Fruit fly (Drosophila melanogaster) whole organism, embryonic: ENCODE results near the gene Ostgamma.

Experiments
- ATbp ChIP-seq: fragments of 200-800 bp; sonication (Bioruptor generic); optimal IDR thresholded peaks from 2 replicates; lab custom pipeline; 2017; ENCODE audit warnings: missing biosample characterization, mild to moderate bottlenecking, missing genetic modification characterization, missing genetic modification reagents
- Abd-B ChIP-seq: fragments of 200-800 bp; sonication (Bioruptor generic); optimal IDR thresholded peaks from 2 replicates; lab custom pipeline; 2018; ENCODE audit warnings: missing biosample characterization, mild to moderate bottlenecking, missing genetic modification characterization, moderate library complexity
- B-H2 ChIP-seq: fragments of 200-800 bp; sonication (Bioruptor generic); optimal IDR thresholded peaks from 2 replicates; lab custom pipeline; 2018; ENCODE audit warnings: missing biosample characterization, mild to moderate bottlenecking, missing genetic modification characterization
- CG10147 ChIP-seq: fragments of 200-800 bp; sonication (Bioruptor generic); optimal IDR thresholded peaks from 2 replicates; lab custom pipeline; 2019; ENCODE audit warnings: missing biosample characterization, mild to moderate bottlenecking, missing genetic modification characterization, moderate library complexity
- CG10462 ChIP-seq: fragments of 200-800 bp; sonication (Bioruptor generic); optimal IDR thresholded peaks from 2 replicates; lab custom pipeline; 2016; ENCODE audit warnings: missing biosample characterization, missing genetic modification characterization
- CG12769 ChIP-seq: fragments of 200-800 bp; sonication (Bioruptor generic); optimal IDR thresholded peaks from 2 replicates; lab custom pipeline; 2019; ENCODE audit warnings: missing biosample characterization, mild to moderate bottlenecking, missing genetic modification characterization, moderate library complexity
- CG15011 ChIP-seq: fragments of 200-800 bp; sonication (Bioruptor generic); optimal IDR thresholded peaks from 3 replicates; lab custom pipeline; 2018; ENCODE audit warnings: missing biosample characterization, mild to moderate bottlenecking, missing genetic modification characterization
- CG1529 ChIP-seq: fragments of 200-800 bp; sonication (Bioruptor generic); optimal IDR thresholded peaks from 3 replicates; lab custom pipeline; 2018; ENCODE audit warnings: missing biosample characterization, missing genetic modification characterization
- CG18262 ChIP-seq: fragments of 200-800 bp; optimal IDR thresholded peaks from 3 replicates; lab custom pipeline; 2019; ENCODE audit warnings: missing biosample characterization, mild to moderate bottlenecking, missing genetic modification characterization, moderate library complexity
- CG2678 ChIP-seq: fragments of 200-800 bp; sonication (Bioruptor generic); optimal IDR thresholded peaks from 3 replicates; lab custom pipeline; 2019; ENCODE audit warnings: missing biosample characterization, mild to moderate bottlenecking, missing genetic modification characterization, moderate library complexity
- CG30020 ChIP-seq: fragments of 200-800 bp; optimal IDR thresholded peaks from 2 replicates; lab custom pipeline; 2019; ENCODE audit warnings: missing biosample characterization, mild to moderate bottlenecking, missing genetic modification characterization, moderate library complexity
- CG34422 ChIP-seq: fragments of 200-800 bp; sonication (Bioruptor generic); IDR thresholded peaks from 3 replicates; pipeline ENCODE4 v1.3.6; 2022; ENCODE audit warnings: missing biosample characterization, missing genetic modification characterization
- CG4360 ChIP-seq: fragments of 200-800 bp; sonication (Bioruptor generic); IDR thresholded peaks from 2 replicates; pipeline ENCODE4 v1.3.6; 2022; ENCODE audit warnings: missing biosample characterization, missing genetic modification characterization
- CG4854 ChIP-seq: fragments of 200-800 bp; sonication (Bioruptor generic); optimal IDR thresholded peaks from 2 replicates; lab custom pipeline; 2016; ENCODE audit warnings: missing biosample characterization, missing genetic modification characterization, inconsistent platforms
- CG8359 ChIP-seq: fragments of 200-800 bp; sonication (Bioruptor generic); optimal IDR thresholded peaks from 2 replicates; lab custom pipeline; 2017; ENCODE audit warnings: missing biosample characterization, mild to moderate bottlenecking, missing genetic modification characterization, borderline replicate concordance
- CHES-1-like ChIP-seq: fragments of 200-800 bp; sonication (Bioruptor generic); optimal IDR thresholded peaks from 2 replicates; lab custom pipeline; 2016; ENCODE audit warnings: missing biosample characterization, missing genetic modification characterization
- CkIIα-i1 ChIP-seq: fragments of 200-800 bp; sonication (Bioruptor generic); IDR thresholded peaks from 2 replicates; pipeline ENCODE4 v1.3.6; 2022; ENCODE audit warnings: missing biosample characterization, missing genetic modification characterization
- D ChIP-seq, 2 experiments: fragments of 200-800 bp in 1 of 2; fragments of >200 bp in 1 of 2; sonication (Bioruptor generic) in 1 of 2; optimal IDR thresholded peaks; 2 replicates in 1 of 2; 3 replicates in 1 of 2; lab custom pipeline; 2017; ENCODE audit warnings: mild to moderate bottlenecking in 1 of 2, missing biosample characterization in 1 of 2, missing genetic modification characterization in 1 of 2, missing genetic modification reagents in 1 of 2
- Dip2 ChIP-seq: fragments of 200-800 bp; sonication (Bioruptor generic); IDR thresholded peaks from 2 replicates; pipeline ENCODE4 v1.3.6; 2022; ENCODE audit warnings: missing biosample characterization, missing genetic modification characterization
- Doc2 ChIP-seq: fragments of 200-800 bp; sonication (Bioruptor generic); IDR thresholded peaks from 2 replicates; pipeline ENCODE4 v1.3.6; 2022; ENCODE audit warnings: missing biosample characterization, missing genetic modification characterization
- Dp ChIP-seq: fragments of 200-800 bp; sonication (Bioruptor generic); optimal IDR thresholded peaks from 2 replicates; lab custom pipeline; 2018; ENCODE audit warnings: missing biosample characterization, mild to moderate bottlenecking, missing genetic modification characterization, moderate library complexity
- Drgx ChIP-seq: fragments of 200-800 bp; sonication (Bioruptor generic); IDR thresholded peaks from 2 replicates; pipeline ENCODE4 v1.3.6; 2022; ENCODE audit warnings: missing biosample characterization, missing genetic modification characterization
- H15 ChIP-seq: fragments of 200-800 bp; sonication (Bioruptor generic); IDR thresholded peaks from 3 replicates; pipeline ENCODE4 v1.3.6; 2022; ENCODE audit warnings: missing biosample characterization, missing genetic modification characterization
- Hr78 ChIP-seq, 2 experiments: fragments of 200-800 bp in 1 of 2; fragments of >200 bp in 1 of 2; sonication (Bioruptor generic) in 1 of 2; optimal IDR thresholded peaks; 2 replicates each; lab custom pipeline; 2017 to 2019; ENCODE audit warnings: missing biosample characterization in 2 of 2, missing genetic modification characterization in 2 of 2, mild to moderate bottlenecking in 1 of 2, moderate library complexity in 1 of 2
- Hsf ChIP-seq: fragments of 200-800 bp; sonication (Bioruptor generic); optimal IDR thresholded peaks from 3 replicates; lab custom pipeline; 2016; ENCODE audit warnings: missing biosample characterization, missing genetic modification characterization
- Lhr ChIP-seq: fragments of 200-800 bp; sonication (Bioruptor generic); optimal IDR thresholded peaks from 3 replicates; lab custom pipeline; 2017; ENCODE audit warnings: mild to moderate bottlenecking, missing biosample characterization, missing genetic modification reagents, missing genetic modification characterization
- Meics ChIP-seq: fragments of 200-800 bp; sonication (Bioruptor generic); optimal IDR thresholded peaks from 2 replicates; lab custom pipeline; 2017; ENCODE audit warnings: missing biosample characterization, mild to moderate bottlenecking, missing genetic modification characterization
- NC2β ChIP-seq: fragments of 200-800 bp; sonication (Bioruptor generic); optimal IDR thresholded peaks from 2 replicates; lab custom pipeline; 2016; ENCODE audit warnings: missing biosample characterization, missing genetic modification characterization
- Neu2 ChIP-seq: fragments of 200-800 bp; sonication (Bioruptor generic); optimal IDR thresholded peaks from 3 replicates; lab custom pipeline; 2016; ENCODE audit warnings: missing biosample characterization, missing genetic modification characterization, borderline replicate concordance
- Optix ChIP-seq: fragments of 200-800 bp; sonication (Bioruptor generic); IDR thresholded peaks from 3 replicates; pipeline ENCODE4 v1.3.6; 2022; ENCODE audit warnings: missing biosample characterization, missing genetic modification characterization
- Ssrp ChIP-seq: fragments of 200-800 bp; sonication (Bioruptor generic); optimal IDR thresholded peaks from 2 replicates; lab custom pipeline; 2018; ENCODE audit warnings: missing biosample characterization, mild to moderate bottlenecking, missing genetic modification characterization, moderate library complexity
- Taf1 ChIP-seq: fragments of 200-800 bp; sonication (Bioruptor generic); IDR thresholded peaks from 2 replicates; pipeline ENCODE4 v1.3.6; 2022; ENCODE audit warnings: missing biosample characterization, missing genetic modification characterization
- Vsx1 ChIP-seq: fragments of 200-800 bp; sonication (Bioruptor generic); optimal IDR thresholded peaks from 2 replicates; lab custom pipeline; 2017; ENCODE audit warnings: missing biosample characterization, mild to moderate bottlenecking, missing genetic modification characterization, missing genetic modification reagents
- btn ChIP-seq: fragments of 200-800 bp; sonication (Bioruptor generic); optimal IDR thresholded peaks from 2 replicates; lab custom pipeline; 2016; ENCODE audit warnings: missing biosample characterization, missing genetic modification characterization
- chinmo ChIP-seq: fragments of 200-800 bp; sonication (Bioruptor generic); IDR thresholded peaks from 4 replicates; pipeline ENCODE4 v1.3.6; 2022; ENCODE audit warnings: missing biosample characterization, missing genetic modification characterization; ENCODE audit not compliant: partially characterized antibody
- dan ChIP-seq: fragments of 200-800 bp; sonication (Bioruptor generic); IDR thresholded peaks from 2 replicates; pipeline ENCODE4 v1.3.6; 2022; ENCODE audit warnings: missing biosample characterization, missing genetic modification characterization
- disco-r ChIP-seq: fragments of 200-800 bp; sonication (Bioruptor generic); optimal IDR thresholded peaks from 2 replicates; lab custom pipeline; 2016; ENCODE audit warnings: missing biosample characterization, missing genetic modification characterization
- dpn ChIP-seq, 2 experiments: fragments of 200-800 bp; sonication (Bioruptor generic); optimal IDR thresholded peaks; 3 replicates each; lab custom pipeline; 2016; ENCODE audit warnings: missing biosample characterization in 2 of 2, missing genetic modification characterization in 2 of 2
- dysf ChIP-seq: fragments of 200-800 bp; sonication (Bioruptor generic); IDR thresholded peaks from 3 replicates; pipeline ENCODE4 v1.3.6; 2022; ENCODE audit warnings: missing biosample characterization, missing genetic modification characterization
- emc ChIP-seq: fragments of 200-800 bp; sonication (Bioruptor generic); optimal IDR thresholded peaks from 2 replicates; lab custom pipeline; 2016; ENCODE audit warnings: missing biosample characterization, missing genetic modification characterization
- esg ChIP-seq: fragments of 200-800 bp; sonication (Bioruptor generic); conservative IDR thresholded peaks from 2 replicates; pipeline ENCODE4 v1.3.6; 2022; ENCODE audit warnings: missing biosample characterization, missing genetic modification characterization
- fd64A ChIP-seq: fragments of 200-800 bp; sonication (Bioruptor generic); optimal IDR thresholded peaks from 3 replicates; lab custom pipeline; 2018; ENCODE audit warnings: missing biosample characterization, mild to moderate bottlenecking, missing genetic modification characterization
- kah ChIP-seq: fragments of 200-800 bp; sonication (Bioruptor generic); optimal IDR thresholded peaks from 2 replicates; lab custom pipeline; 2018; ENCODE audit warnings: missing biosample characterization, mild to moderate bottlenecking, missing genetic modification characterization
- lbe ChIP-seq: fragments of 200-800 bp; sonication (Bioruptor generic); optimal IDR thresholded peaks from 2 replicates; lab custom pipeline; 2016; ENCODE audit warnings: missing biosample characterization, mild to moderate bottlenecking, missing genetic modification characterization
- pnt ChIP-seq: fragments of 200-800 bp; sonication (Bioruptor generic); optimal IDR thresholded peaks from 3 replicates; lab custom pipeline; 2016; ENCODE audit warnings: missing biosample characterization, missing genetic modification characterization
- pros ChIP-seq: fragments of 200-800 bp; sonication (Bioruptor generic); optimal IDR thresholded peaks from 3 replicates; lab custom pipeline; 2019; ENCODE audit warnings: missing biosample characterization, mild to moderate bottlenecking, missing genetic modification characterization, moderate library complexity
- trem ChIP-seq: fragments of 200-800 bp; optimal IDR thresholded peaks from 3 replicates; lab custom pipeline; 2019; ENCODE audit warnings: missing biosample characterization, mild to moderate bottlenecking, missing genetic modification characterization, moderate library complexity
- vvl ChIP-seq: fragments of 200-800 bp; sonication (Bioruptor generic); IDR thresholded peaks from 2 replicates; pipeline ENCODE4 v1.3.6; 2022; ENCODE audit warnings: missing biosample characterization, missing genetic modification characterization
- zen2 ChIP-seq: fragments of 200-800 bp; sonication (Bioruptor generic); IDR thresholded peaks from 3 replicates; pipeline ENCODE4 v1.3.6; 2022; ENCODE audit warnings: missing biosample characterization, missing genetic modification characterization; ENCODE audit not compliant: partially characterized antibody
- zfh1 ChIP-seq: fragments of 200-800 bp; sonication (Bioruptor generic); IDR thresholded peaks from 3 replicates; pipeline ENCODE4 v1.3.6; 2022; ENCODE audit warnings: missing biosample characterization, missing genetic modification characterization

Ostgamma gene

dm6 chr2L:8311091-8311490 lies 3.1 kb upstream of the Ostgamma start, which contains the start of the genes CG7810 and CG7806 (continued):
- TF ChIP-seq Ssrp (tag; lab: Kevin White, UChicago) = peak; percentile 83
- peak; percentile 79 for TF ChIP-seq pnt (GFP tag; lab: Kevin White, UChicago)
- TF ChIP-seq Taf1 (GFP tag; lab: Robert Waterston, UW) = peak; percentile 72
- no peak for TF ChIP-seq Dip2 (GFP tag; lab: Robert Waterston, UW)
- TF ChIP-seq chinmo (GFP tag; lab: Robert Waterston, UW) = 0 out of 4 replicates have a peak, but pooled peaks have one; percentile 12
- TF ChIP-seq CkIIα-i1 = 0 out of 2 replicates have a peak, but pooled peaks have one; percentile 10
- peak; percentile 64 for TF ChIP-seq btn (GFP tag; lab: Kevin White, UChicago)
- peak; percentile 79 for TF ChIP-seq Optix (GFP tag; lab: Robert Waterston, UW)
- peak; percentile 65 for TF ChIP-seq CG8359
- peak; percentile 94 for TF ChIP-seq CG34422
- peak; percentile 90 for TF ChIP-seq B-H2
- TF ChIP-seq CG4360 = peak; percentile 62
- peak; percentile 89 for TF ChIP-seq Drgx (GFP tag; lab: Robert Waterston, UW)
- peak; percentile 90 for TF ChIP-seq CG18262 (tag; lab: Kevin White, UChicago)
- TF ChIP-seq Doc2 (GFP tag; lab: Robert Waterston, UW) = no peak
- TF ChIP-seq CG30020 (tag; lab: Kevin White, UChicago) = peak; percentile 74
- no peak for TF ChIP-seq Hr78 (GFP tag; optimal IDR thresholded peaks at IDR 0.05; lab: Kevin White, UChicago)
- no peak for TF ChIP-seq D (optimal IDR thresholded peaks at IDR 0.05; lab: Kevin White, UChicago)
- TF ChIP-seq D (GFP tag; optimal IDR thresholded peaks at IDR 0.05; lab: Kevin White, UChicago) = peak; percentile 77
- no peak for TF ChIP-seq ATbp (GFP tag; lab: Kevin White, UChicago)
- TF ChIP-seq CG10462 (GFP tag; lab: Kevin White, UChicago) = peak; percentile 82
- no peak for TF ChIP-seq Vsx1 (GFP tag; lab: Kevin White, UChicago)
- TF ChIP-seq esg (GFP tag; lab: Robert Waterston, UW) = peak; percentile 92
- TF ChIP-seq fd64A (GFP tag; lab: Kevin White, UChicago) = peak; percentile 27
- peak; percentile 86 for TF ChIP-seq CG1529
- TF ChIP-seq lbe (GFP tag; lab: Kevin White, UChicago) = peak; percentile 84
- peak; percentile 77 for TF ChIP-seq Lhr (GFP tag; lab: Kevin White, UChicago)
- TF ChIP-seq kah (GFP tag; lab: Kevin White, UChicago) = peak; percentile 67
- TF ChIP-seq dpn (GFP tag; optimal IDR thresholded peaks at IDR 0.05; lab: Kevin White, UChicago) = peak; percentile 78 to 91
- TF ChIP-seq zfh1 (GFP tag; lab: Robert Waterston, UW) = peak; percentile 95
- peak; percentile 84 for TF ChIP-seq CG10147 (GFP tag; lab: Kevin White, UChicago)
- peak; percentile 74 for TF ChIP-seq CG4854
- TF ChIP-seq dysf = peak; percentile 92
- TF ChIP-seq CG15011 (GFP tag; lab: Kevin White, UChicago) = peak; percentile 74
- peak; percentile 16 for TF ChIP-seq Neu2
- TF ChIP-seq trem (tag; lab: Kevin White, UChicago) = peak; percentile 86
- TF ChIP-seq zen2 (GFP tag; lab: Robert Waterston, UW) = no peak
- TF ChIP-seq Hsf (GFP tag; lab: Kevin White, UChicago) = peak; percentile 94
- TF ChIP-seq Meics (GFP tag; lab: Kevin White, UChicago) = peak; percentile 85
- TF ChIP-seq CHES-1-like (GFP tag; lab: Kevin White, UChicago) = peak; percentile 94
- peak; percentile 98 for TF ChIP-seq vvl
- peak; percentile 82 for TF ChIP-seq disco-r (GFP tag; lab: Kevin White, UChicago)
- peak; percentile 91 for TF ChIP-seq CG2678 (tag; lab: Kevin White, UChicago)
- TF ChIP-seq Dp (GFP tag; lab: Kevin White, UChicago) = peak; percentile 36
- TF ChIP-seq NC2β (GFP tag; lab: Kevin White, UChicago) = peak; percentile 88
- TF ChIP-seq CG12769 (tag; lab: Kevin White, UChicago) = no peak
- no peak for TF ChIP-seq dan
- TF ChIP-seq emc (GFP tag; lab: Kevin White, UChicago) = peak; percentile 73
- peak; percentile 86 for TF ChIP-seq H15 (GFP tag; lab: Robert Waterston, UW)
- peak; percentile 89 for TF ChIP-seq Abd-B (GFP tag; lab: Kevin White, UChicago)
- TF ChIP-seq pros = peak; percentile 37
